Worm (Caenorhabditis elegans) whole organism, young adult: Measurements from ENCODE around the gene cyp-33E1.

Experiments used
- B0261.1 ChIP-seq: sonication (generic microtip); optimal IDR thresholded peaks from 2 replicates; lab custom pipeline; 2016; ENCODE audit warnings: mild to moderate bottlenecking, missing genetic modification characterization, moderate library complexity, missing compliant biosample characterization
- K11D2.4 ChIP-seq: fragments of 200-800 bp; sonication (Bioruptor generic); IDR thresholded peaks from 2 replicates; pipeline ENCODE4 v1.3.6; 2022; ENCODE audit warnings: missing genetic modification reagents, missing genetic modification characterization, missing compliant biosample characterization
- ama-1 ChIP-seq, 3 experiments: fragments of 150-350 bp in 1 of 3; sonication (generic microtip) in 2 of 3; optimal IDR thresholded peaks; 2 replicates each; lab custom pipeline; 2014 to 2018; ENCODE audit warnings: missing biosample characterization in 2 of 3, missing genetic modification characterization in 2 of 3, missing genetic modification reagents in 2 of 3
- bed-2 ChIP-seq: fragments of 200-800 bp; sonication (Bioruptor generic); IDR thresholded peaks from 2 replicates; pipeline ENCODE4 v1.3.6; 2022; ENCODE audit warnings: missing genetic modification reagents, missing genetic modification characterization, missing compliant biosample characterization
- ceh-27 ChIP-seq: fragments of 200-800 bp; sonication (Bioruptor generic); optimal IDR thresholded peaks from 2 replicates; lab custom pipeline; 2018; ENCODE audit warnings: mild to moderate bottlenecking, missing genetic modification characterization, moderate library complexity, missing compliant biosample characterization
- mcd-1 ChIP-seq: fragments of 200-800 bp; sonication (Bioruptor generic); IDR thresholded peaks from 2 replicates; pipeline ENCODE4 v1.3.6; 2022; ENCODE audit warnings: missing genetic modification reagents, missing genetic modification characterization, missing compliant biosample characterization
- mes-4 ChIP-seq: sonication (generic microtip); optimal IDR thresholded peaks from 2 replicates; lab custom pipeline; 2016; ENCODE audit warnings: missing genotype, missing genetic modification characterization, missing compliant biosample characterization
- nfya-1 ChIP-seq: sonication (generic microtip); optimal IDR thresholded peaks from 2 replicates; lab custom pipeline; 2017; ENCODE audit warnings: antibody characterized with exemption, missing compliant biosample characterization, missing genetic modification characterization, borderline replicate concordance; ENCODE audit not compliant: insufficient read depth
- pha-4 ChIP-seq: fragments of 150-350 bp; sonication (generic microtip); optimal IDR thresholded peaks from 2 replicates; lab custom pipeline; 2014; ENCODE audit warnings: missing biosample characterization, missing genetic modification reagents, missing genetic modification characterization
- rec-8 ChIP-seq, 2 experiments: sonication (generic microtip); optimal IDR thresholded peaks; 2 replicates each; lab custom pipeline; 2016; ENCODE audit warnings: mild to moderate bottlenecking in 2 of 2, missing genetic modification characterization in 2 of 2, missing genetic modification reagents in 2 of 2, missing genotype in 2 of 2, missing biosample characterization in 1 of 2, missing compliant biosample characterization in 1 of 2, moderate library complexity in 1 of 2
- sea-2 ChIP-seq: fragments of 200-800 bp; sonication (Bioruptor generic); IDR thresholded peaks from 2 replicates; pipeline ENCODE4 v1.3.6; 2022; ENCODE audit warnings: missing genetic modification characterization, missing compliant biosample characterization
- unc-62 ChIP-seq: fragments of 150-350 bp; optimal IDR thresholded peaks from 2 replicates; lab custom pipeline; 2014; ENCODE audit warnings: missing biosample characterization, missing genetic modification reagents, missing genetic modification characterization
- xnd-1 ChIP-seq: sonication (generic microtip); optimal IDR thresholded peaks from 2 replicates; lab custom pipeline; 2016; ENCODE audit warnings: missing genotype, missing genetic modification reagents, missing genetic modification characterization, missing compliant biosample characterization
- zim-3 ChIP-seq: sonication (generic microtip); optimal IDR thresholded peaks from 2 replicates; lab custom pipeline; 2017; ENCODE audit warnings: mild to moderate bottlenecking, missing genetic modification characterization, moderate library complexity, missing compliant biosample characterization

DNA sequence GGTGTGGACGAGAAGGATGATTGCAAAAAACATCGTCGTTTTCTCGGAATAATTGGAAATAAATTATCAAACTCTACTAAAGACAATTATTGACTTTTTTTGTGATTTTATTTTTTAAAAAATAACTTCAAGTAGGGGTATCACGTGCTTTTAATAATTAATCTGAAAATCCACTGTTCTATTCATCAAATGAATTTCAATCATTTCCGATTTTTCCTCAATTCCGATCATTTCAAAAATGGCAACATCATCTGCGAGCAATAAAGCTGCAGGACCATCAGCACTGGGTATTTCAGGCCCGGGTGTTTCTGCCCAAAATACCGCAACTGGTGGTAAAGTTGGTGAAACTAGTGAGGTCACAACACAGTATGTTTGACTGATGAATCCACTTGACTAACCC, 31.4 kb downstream of the cyp-33E1 start, which contains the start of the genes F42A9.7 and F42A9.3:
- TF ChIP-seq unc-62 (GFP tag; lab: Kevin White, UChicago) (no peak), nfya-1 (tag; lab: Kevin White, UChicago) (no peak), mes-4 (tag; lab: Kevin White, UChicago) (no peak), sea-2 (no peak), ceh-27 (GFP tag; lab: Kevin White, UChicago) (no peak), zim-3 (tag; lab: Kevin White, UChicago) (no peak), K11D2.4 (GFP tag; lab: Robert Waterston, UW) (no peak), ama-1 (optimal IDR thresholded peaks at IDR 0.05; lab: Kevin White, UChicago) (no peak), ama-1 (GFP tag; optimal IDR thresholded peaks at IDR 0.05; lab: Kevin White, UChicago) (no peak), B0261.1 (no peak), rec-8 (tag; optimal IDR thresholded peaks at IDR 0.05; lab: Kevin White, UChicago) (no peak), bed-2 (GFP tag; lab: Robert Waterston, UW) (no peak), mcd-1 (GFP tag; lab: Robert Waterston, UW) (no peak), pha-4 (tag; lab: Kevin White, UChicago) (no peak), xnd-1 (tag; lab: Kevin White, UChicago) (no peak)
